Fruit fly (Drosophila melanogaster): Measurements from ENCODE around the gene CG17107.

CG17107 gene

DNA sequence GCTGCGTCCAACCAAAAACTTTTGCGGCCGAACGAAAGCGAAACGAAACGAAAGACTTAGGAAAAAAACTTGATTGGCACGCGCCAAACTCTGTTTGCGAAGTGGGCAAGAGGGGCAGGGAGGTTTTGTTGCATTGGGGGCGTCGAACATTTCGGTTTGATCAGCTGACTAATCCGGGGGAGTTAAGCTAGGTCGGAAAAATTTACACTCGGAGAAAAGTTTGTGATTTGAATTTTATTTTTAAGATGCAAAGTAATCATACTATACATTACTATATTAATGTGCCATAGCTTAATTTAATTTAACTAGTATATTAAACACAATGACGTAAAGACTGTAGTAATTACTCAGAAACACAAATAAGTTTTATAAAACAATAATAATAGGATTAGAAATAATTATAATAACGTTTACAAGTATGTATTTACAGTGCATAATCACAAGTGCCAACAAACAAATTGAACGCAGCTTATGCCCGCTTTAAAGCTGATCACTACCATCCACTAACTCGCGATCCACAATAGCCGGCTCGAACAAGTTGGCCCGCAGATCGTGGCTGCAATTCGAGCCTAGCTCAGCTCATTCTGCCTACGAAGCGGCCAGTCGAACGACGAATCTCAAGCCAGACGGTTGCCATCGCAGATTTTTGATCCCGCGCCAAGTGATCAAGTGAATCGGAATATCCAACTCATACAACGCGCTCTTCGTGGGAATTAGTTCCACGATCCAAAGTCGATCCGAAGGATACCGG is 20.0 kb upstream of the CG17107 start, which contains the start of gene CG31871:
Gene CG31871, plus strand, starts transcription at position 592 of the 751 bp plus-strand sequence.
- TF ChIP-seq psq (GFP tag; optimal IDR thresholded peaks at IDR 0.05) (peak; percentile 20), CG32264 (GFP tag; optimal IDR thresholded peaks at IDR 0.05) (no peak), foxo (GFP tag; optimal IDR thresholded peaks at IDR 0.05) (peak in 1 of 2 experiments; percentile 35), Vsx2 (GFP tag; optimal IDR thresholded peaks at IDR 0.05; ENCODE audit: partially characterized antibody) (no peak), rgr (GFP tag; optimal IDR thresholded peaks at IDR 0.05) (peak; percentile 38), h (GFP tag; optimal IDR thresholded peaks at IDR 0.05) (peak; percentile 69)

DNA sequence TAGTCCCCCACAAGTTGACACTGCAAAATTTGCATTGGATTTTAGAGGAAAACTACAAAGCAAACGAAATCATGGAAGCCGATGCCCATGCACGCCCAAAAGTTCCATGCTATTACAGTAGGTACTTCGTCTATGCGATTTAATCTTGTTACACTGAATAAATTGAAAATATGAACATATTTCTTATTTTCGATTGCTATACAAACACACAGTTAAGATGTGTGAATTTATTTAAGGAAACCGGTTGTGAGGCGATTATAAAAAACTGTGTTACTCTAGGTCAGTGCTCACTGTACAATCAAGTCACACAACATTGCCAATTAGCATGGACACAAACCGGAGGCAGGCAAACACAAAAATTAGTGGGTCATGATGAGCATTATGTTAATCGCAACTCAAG is 16.1 kb upstream of the CG17107 start:
- TF ChIP-seq Sp1 (GFP tag; optimal IDR thresholded peaks at IDR 0.05) (no peak), dmrt93B (GFP tag; optimal IDR thresholded peaks at IDR 0.05) (no peak), br (GFP tag; optimal IDR thresholded peaks at IDR 0.05) (peak; percentile 12), ey (GFP tag; optimal IDR thresholded peaks at IDR 0.05) (peak; percentile 56), OdsH (GFP tag; optimal IDR thresholded peaks at IDR 0.05) (peak; percentile 19), Hnf4 (GFP tag; optimal IDR thresholded peaks at IDR 0.05) (peak; percentile 16), sage (GFP tag; optimal IDR thresholded peaks at IDR 0.05) (no peak), rgr (GFP tag; optimal IDR thresholded peaks at IDR 0.05) (peak; percentile 54), foxo (GFP tag; optimal IDR thresholded peaks at IDR 0.05) (peak in 1 of 2 experiments; percentile 50), usp (GFP tag; optimal IDR thresholded peaks at IDR 0.05) (no peak), dsf (GFP tag; optimal IDR thresholded peaks at IDR 0.05; ENCODE audit: borderline replicate concordance) (no peak), h (GFP tag; optimal IDR thresholded peaks at IDR 0.05) (peak; percentile 45), sv (GFP tag; optimal IDR thresholded peaks at IDR 0.05) (peak; percentile 70), Hr78 (GFP tag; optimal IDR thresholded peaks at IDR 0.05) (no peak), HLH106 (tag; optimal IDR thresholded peaks at IDR 0.05) (peak; percentile 33), lola (GFP tag; optimal IDR thresholded peaks at IDR 0.05) (no peak), fru (GFP tag; optimal IDR thresholded peaks at IDR 0.05) (peak; percentile 22)

DNA sequence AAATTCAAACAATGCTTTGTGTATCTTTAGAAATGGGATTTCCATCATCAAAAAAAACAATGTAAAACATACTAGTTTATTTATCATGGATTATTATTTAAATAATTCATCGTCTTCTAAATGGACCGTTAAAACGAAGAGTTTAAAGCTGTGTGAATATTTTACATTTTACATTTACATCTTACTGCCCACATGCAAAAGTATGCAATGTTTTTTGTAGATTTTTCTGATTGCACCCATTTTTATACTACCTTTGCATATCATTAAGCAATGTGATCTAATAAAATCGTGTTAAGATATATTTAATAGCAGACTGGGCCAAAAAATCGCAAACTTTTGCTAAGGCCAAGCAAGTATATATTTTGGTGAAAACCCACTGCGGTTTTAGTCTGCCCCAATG is 10.2 kb upstream of the CG17107 start:
- TF ChIP-seq Myc (optimal IDR thresholded peaks at IDR 0.05) (peak; percentile 41), brk (GFP tag; optimal IDR thresholded peaks at IDR 0.05) (no peak)

DNA sequence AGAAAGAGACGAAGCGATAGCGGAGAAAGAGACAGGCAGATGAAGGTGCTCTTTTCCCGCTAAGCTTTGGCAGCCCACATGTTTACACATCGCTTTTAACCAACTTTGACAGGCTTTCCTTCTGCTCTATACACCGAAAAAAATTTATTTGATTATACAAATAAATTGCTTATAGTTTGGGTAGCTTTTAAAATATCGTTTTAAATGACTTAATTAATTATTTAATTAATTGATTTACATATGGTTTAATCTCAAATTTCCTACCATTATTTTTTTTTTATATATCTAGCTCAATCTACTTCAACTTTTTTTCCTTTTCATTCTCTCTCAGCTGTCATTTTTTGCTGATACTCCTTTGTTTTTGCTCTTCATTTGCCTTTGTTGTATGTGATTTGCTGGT is 8.7 kb upstream of the CG17107 start:
- TF ChIP-seq br (GFP tag; optimal IDR thresholded peaks at IDR 0.05): no peak
- no peak for TF ChIP-seq CrebA (GFP tag; optimal IDR thresholded peaks at IDR 0.05; ENCODE audit: borderline replicate concordance)
- no peak for TF ChIP-seq Dif (GFP tag; optimal IDR thresholded peaks at IDR 0.05; ENCODE audit: partially characterized antibody)
- peak; percentile 2 for TF ChIP-seq psq (GFP tag; optimal IDR thresholded peaks at IDR 0.05)
- peak; percentile 9 for TF ChIP-seq HLH106 (tag; optimal IDR thresholded peaks at IDR 0.05)
- TF ChIP-seq foxo (GFP tag; optimal IDR thresholded peaks at IDR 0.05): no peak

DNA sequence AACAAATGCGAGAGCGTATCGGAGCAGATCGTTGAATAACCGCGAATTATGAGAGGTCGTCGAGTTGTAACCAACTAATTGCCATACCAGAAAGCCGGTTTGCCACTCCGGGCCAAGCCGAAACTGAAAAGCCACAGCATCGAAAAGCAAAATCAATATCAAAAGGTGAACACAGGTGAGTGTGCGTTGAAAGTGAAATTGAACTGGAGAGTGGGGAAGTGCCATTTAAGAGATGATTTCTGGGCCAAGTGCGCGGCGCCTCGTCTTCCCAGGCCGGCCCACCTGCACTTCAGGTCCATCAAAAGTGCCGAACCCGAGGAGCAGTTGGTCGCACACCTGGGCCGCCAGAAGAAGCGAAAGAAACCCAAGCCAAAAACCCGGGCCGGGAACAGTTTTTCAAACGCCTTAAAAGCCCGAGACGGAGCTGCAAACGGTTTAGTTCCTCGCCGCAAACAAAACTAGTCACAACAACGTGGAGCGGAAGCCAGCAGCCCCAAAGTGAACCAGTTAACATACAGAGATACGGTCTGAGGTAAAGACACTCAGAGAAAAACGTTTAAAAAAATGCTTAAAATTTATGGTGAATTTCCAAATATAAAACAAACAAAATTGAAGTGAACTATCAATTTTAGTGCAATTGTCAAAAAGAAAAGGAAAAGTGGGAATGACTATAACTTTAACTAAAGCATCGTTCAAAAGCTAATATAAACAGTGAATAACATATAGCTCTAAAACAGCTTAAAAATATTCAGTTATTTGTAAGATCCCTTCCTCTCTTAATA is 4.6 kb upstream of the CG17107 start, which contains the start of gene CG17104:
Gene CG17104, plus strand, starts transcription at position 266 of the 782 bp plus-strand sequence.
- no peak for TF ChIP-seq pan (optimal IDR thresholded peaks at IDR 0.05)
- TF ChIP-seq HLH106 (tag; optimal IDR thresholded peaks at IDR 0.05): peak; percentile 54
- TF ChIP-seq Abd-B (GFP tag; optimal IDR thresholded peaks at IDR 0.05): no peak
- TF ChIP-seq woc (GFP tag; optimal IDR thresholded peaks at IDR 0.05): peak; percentile 55
- no peak for TF ChIP-seq sage (GFP tag; optimal IDR thresholded peaks at IDR 0.05)
- TF ChIP-seq psq (GFP tag; optimal IDR thresholded peaks at IDR 0.05): no peak
- TF ChIP-seq dmrt93B (GFP tag; optimal IDR thresholded peaks at IDR 0.05): no peak
- TF ChIP-seq sv (GFP tag; optimal IDR thresholded peaks at IDR 0.05): no peak
- TF ChIP-seq Mio (GFP tag; optimal IDR thresholded peaks at IDR 0.05): no peak
- TF ChIP-seq h (GFP tag; optimal IDR thresholded peaks at IDR 0.05): peak; percentile 63
- peak; percentile 32 for TF ChIP-seq tai (GFP tag; optimal IDR thresholded peaks at IDR 0.05)
- TF ChIP-seq OdsH (GFP tag; optimal IDR thresholded peaks at IDR 0.05): peak; percentile 48
- peak; percentile 46 for TF ChIP-seq Sp1 (GFP tag; optimal IDR thresholded peaks at IDR 0.05)
- no peak for TF ChIP-seq N (GFP tag; optimal IDR thresholded peaks at IDR 0.05)
- TF ChIP-seq Rel (GFP tag; optimal IDR thresholded peaks at IDR 0.05): no peak
- no peak for TF ChIP-seq Rel (tag; optimal IDR thresholded peaks at IDR 0.05)
- TF ChIP-seq dl (GFP tag; optimal IDR thresholded peaks at IDR 0.05; ENCODE audit: insufficient read depth in 1 of 2, partially characterized antibody in 2 of 2): no peak
- no peak for TF ChIP-seq Hr78 (GFP tag; optimal IDR thresholded peaks at IDR 0.05)
- no peak for TF ChIP-seq CG32264 (GFP tag; optimal IDR thresholded peaks at IDR 0.05)
- peak in 1 of 2 experiments; percentile 60 for TF ChIP-seq foxo (GFP tag; optimal IDR thresholded peaks at IDR 0.05)
- TF ChIP-seq rgr (GFP tag; optimal IDR thresholded peaks at IDR 0.05): peak; percentile 58
- TF ChIP-seq GATAd (GFP tag; optimal IDR thresholded peaks at IDR 0.05): no peak
- TF ChIP-seq CrebA (GFP tag; optimal IDR thresholded peaks at IDR 0.05; ENCODE audit: borderline replicate concordance): no peak
- TF ChIP-seq lola (GFP tag; optimal IDR thresholded peaks at IDR 0.05): no peak
- TF ChIP-seq Myc (optimal IDR thresholded peaks at IDR 0.05): no peak
- no peak for TF ChIP-seq Dfd (GFP tag; optimal IDR thresholded peaks at IDR 0.05)
- peak; percentile 29 for TF ChIP-seq Hnf4 (GFP tag; optimal IDR thresholded peaks at IDR 0.05)
- TF ChIP-seq usp (GFP tag; optimal IDR thresholded peaks at IDR 0.05): no peak
- no peak for TF ChIP-seq Dif (GFP tag; optimal IDR thresholded peaks at IDR 0.05; ENCODE audit: partially characterized antibody)
- TF ChIP-seq fru (GFP tag; optimal IDR thresholded peaks at IDR 0.05): peak; percentile 75
- no peak for TF ChIP-seq jim (GFP tag; optimal IDR thresholded peaks at IDR 0.05)
- peak; percentile 44 for TF ChIP-seq ey (GFP tag; optimal IDR thresholded peaks at IDR 0.05)
